Fruit fly (Drosophila melanogaster) whole organism, embryonic: ENCODE data around the gene CG16717.
A peak's percentile ranks its signal among the peaks of the same experiment; 100 is the strongest.

Experiments used
- Atf6 ChIP-seq: fragments of 200-800 bp; sonication (Bioruptor generic); IDR thresholded peaks from 2 replicates; pipeline ENCODE4 v1.3.6; 2022; ENCODE audit warnings: missing biosample characterization, missing genetic modification characterization
- Bdp1 ChIP-seq: fragments of 200-800 bp; sonication (Bioruptor generic); optimal IDR thresholded peaks from 3 replicates; lab custom pipeline; 2016; ENCODE audit warnings: missing biosample characterization, missing genetic modification characterization
- CG10321 ChIP-seq: fragments of 200-800 bp; sonication (Bioruptor generic); IDR thresholded peaks from 2 replicates; pipeline ENCODE4 v1.3.6; 2022; ENCODE audit warnings: missing biosample characterization, missing genetic modification characterization
- CG10543 ChIP-seq: fragments of 200-800 bp; sonication (Bioruptor generic); optimal IDR thresholded peaks from 3 replicates; lab custom pipeline; 2017; ENCODE audit warnings: missing biosample characterization, mild to moderate bottlenecking, missing genetic modification characterization, moderate library complexity
- CG11085 ChIP-seq: fragments of 200-800 bp; sonication (Bioruptor generic); IDR thresholded peaks from 2 replicates; pipeline ENCODE4 v1.3.6; 2022; ENCODE audit warnings: missing biosample characterization, missing genetic modification characterization
- CG12104 ChIP-seq: fragments of 200-800 bp; sonication (Bioruptor generic); optimal IDR thresholded peaks from 3 replicates; lab custom pipeline; 2016; ENCODE audit warnings: missing biosample characterization, missing genetic modification characterization
- CG12219 ChIP-seq: fragments of 200-800 bp; sonication (Bioruptor generic); optimal IDR thresholded peaks from 3 replicates; lab custom pipeline; 2018; ENCODE audit warnings: missing biosample characterization, mild to moderate bottlenecking, missing genetic modification characterization
- CG14441 ChIP-seq: fragments of 200-800 bp; sonication (Bioruptor generic); IDR thresholded peaks from 2 replicates; pipeline ENCODE4 v1.3.6; 2022; ENCODE audit warnings: missing biosample characterization, missing genetic modification characterization
- CG15269 ChIP-seq: fragments of 200-800 bp; sonication (Bioruptor generic); optimal IDR thresholded peaks from 2 replicates; lab custom pipeline; 2018; ENCODE audit warnings: missing biosample characterization, mild to moderate bottlenecking, missing genetic modification characterization, moderate library complexity
- CG16863 ChIP-seq: fragments of 200-800 bp; sonication (Bioruptor generic); optimal IDR thresholded peaks from 3 replicates; lab custom pipeline; 2016; ENCODE audit warnings: missing biosample characterization, missing genetic modification characterization
- CG2678 ChIP-seq: fragments of 200-800 bp; sonication (Bioruptor generic); optimal IDR thresholded peaks from 3 replicates; lab custom pipeline; 2019; ENCODE audit warnings: missing biosample characterization, mild to moderate bottlenecking, missing genetic modification characterization, moderate library complexity
- CG2712 ChIP-seq: fragments of 200-800 bp; optimal IDR thresholded peaks from 3 replicates; lab custom pipeline; 2019; ENCODE audit warnings: missing biosample characterization, mild to moderate bottlenecking, missing genetic modification characterization, moderate library complexity
- CG31388 ChIP-seq: fragments of 200-800 bp; sonication (Bioruptor generic); optimal IDR thresholded peaks from 2 replicates; lab custom pipeline; 2016; ENCODE audit warnings: missing biosample characterization, missing genetic modification characterization
- CG32532 ChIP-seq: fragments of 200-800 bp; sonication (Bioruptor generic); IDR thresholded peaks from 2 replicates; pipeline ENCODE4 v1.3.6; 2022; ENCODE audit warnings: missing biosample characterization, missing genetic modification characterization
- CG34422 ChIP-seq: fragments of 200-800 bp; sonication (Bioruptor generic); IDR thresholded peaks from 3 replicates; pipeline ENCODE4 v1.3.6; 2022; ENCODE audit warnings: missing biosample characterization, missing genetic modification characterization
- CG4424 ChIP-seq: fragments of 200-800 bp; sonication (Bioruptor generic); optimal IDR thresholded peaks from 3 replicates; lab custom pipeline; 2016; ENCODE audit warnings: missing biosample characterization, missing genetic modification characterization
- CG6254 ChIP-seq: fragments of 200-800 bp; sonication (Bioruptor generic); optimal IDR thresholded peaks from 3 replicates; lab custom pipeline; 2017; ENCODE audit warnings: mild to moderate bottlenecking, missing biosample characterization, missing genetic modification reagents, missing genetic modification characterization
- CG7357 ChIP-seq: fragments of 200-800 bp; sonication (Bioruptor generic); IDR thresholded peaks from 3 replicates; pipeline ENCODE4 v1.3.6; 2022; ENCODE audit warnings: missing biosample characterization, missing genetic modification characterization
- Drgx ChIP-seq: fragments of 200-800 bp; sonication (Bioruptor generic); IDR thresholded peaks from 2 replicates; pipeline ENCODE4 v1.3.6; 2022; ENCODE audit warnings: missing biosample characterization, missing genetic modification characterization
- E2f1 ChIP-seq: fragments of 200-800 bp; sonication (Bioruptor generic); IDR thresholded peaks from 2 replicates; pipeline ENCODE4 v1.3.6; 2022; ENCODE audit warnings: missing biosample characterization, missing genetic modification characterization
- H2.0 ChIP-seq: fragments of 200-800 bp; sonication (Bioruptor generic); IDR thresholded peaks from 2 replicates; pipeline ENCODE4 v1.3.6; 2022; ENCODE audit warnings: missing biosample characterization, missing genetic modification characterization
- Hey ChIP-seq: fragments of 200-800 bp; sonication (Bioruptor generic); optimal IDR thresholded peaks from 3 replicates; lab custom pipeline; 2018; ENCODE audit warnings: missing biosample characterization, mild to moderate bottlenecking, missing genetic modification characterization
- Hsf ChIP-seq: fragments of 200-800 bp; sonication (Bioruptor generic); optimal IDR thresholded peaks from 3 replicates; lab custom pipeline; 2016; ENCODE audit warnings: missing biosample characterization, missing genetic modification characterization
- Mrtf ChIP-seq: fragments of 200-800 bp; sonication (Bioruptor generic); IDR thresholded peaks from 3 replicates; pipeline ENCODE4 v1.3.6; 2022; ENCODE audit warnings: missing biosample characterization, missing genetic modification characterization
- Myb ChIP-seq: fragments of 200-800 bp; sonication (Bioruptor generic); optimal IDR thresholded peaks from 2 replicates; lab custom pipeline; 2016; ENCODE audit warnings: missing biosample characterization, missing genetic modification characterization
- Opbp ChIP-seq: fragments of 200-800 bp; sonication (Bioruptor generic); IDR thresholded peaks from 3 replicates; pipeline ENCODE4 v1.3.6; 2022; ENCODE audit warnings: missing biosample characterization, missing genetic modification characterization; ENCODE audit not compliant: partially characterized antibody
- Sox102F ChIP-seq: fragments of 200-800 bp; sonication (Bioruptor generic); optimal IDR thresholded peaks from 2 replicates; lab custom pipeline; 2018; ENCODE audit warnings: missing biosample characterization, mild to moderate bottlenecking, missing genetic modification characterization, moderate library complexity
- Spps ChIP-seq: fragments of 200-800 bp; sonication (Bioruptor generic); optimal IDR thresholded peaks from 2 replicates; lab custom pipeline; 2018; ENCODE audit warnings: missing biosample characterization, mild to moderate bottlenecking, missing genetic modification characterization
- Stat92E ChIP-seq, 3 experiments: fragments of >200 bp in 2 of 3; fragments of 200-800 bp in 1 of 3; sonication (Bioruptor generic) in 1 of 3; optimal IDR thresholded peaks; 2 replicates each; lab custom pipeline; 2017 to 2019; ENCODE audit warnings: missing biosample characterization in 3 of 3, missing genetic modification characterization in 3 of 3, mild to moderate bottlenecking in 1 of 3, moderate library complexity in 1 of 3
- Taf1 ChIP-seq: fragments of 200-800 bp; sonication (Bioruptor generic); IDR thresholded peaks from 2 replicates; pipeline ENCODE4 v1.3.6; 2022; ENCODE audit warnings: missing biosample characterization, missing genetic modification characterization
- Tbp ChIP-seq: fragments of >200 bp; optimal IDR thresholded peaks from 2 replicates; lab custom pipeline; 2018; ENCODE audit warnings: missing biosample characterization, missing genetic modification characterization
- Trl ChIP-seq, 3 experiments: fragments of >200 bp in 2 of 3; fragments of 200-800 bp in 1 of 3; sonication (Bioruptor generic) in 1 of 3; optimal IDR thresholded peaks; 2 replicates in 1 of 3; 3 replicates in 2 of 3; lab custom pipeline; 2016 to 2017; ENCODE audit warnings: missing biosample characterization in 1 of 3, missing genetic modification characterization in 1 of 3
- crol ChIP-seq: fragments of 200-800 bp; sonication (Bioruptor generic); IDR thresholded peaks from 2 replicates; pipeline ENCODE4 v1.3.6; 2022; ENCODE audit warnings: missing biosample characterization, missing genetic modification characterization
- dm ChIP-seq: fragments of 200-800 bp; sonication (Bioruptor generic); optimal IDR thresholded peaks from 3 replicates; lab custom pipeline; 2016; ENCODE audit warnings: missing biosample characterization, missing genetic modification characterization
- fd102C ChIP-seq: fragments of 200-800 bp; sonication (Bioruptor generic); optimal IDR thresholded peaks from 2 replicates; lab custom pipeline; 2018; ENCODE audit warnings: missing biosample characterization, mild to moderate bottlenecking, missing genetic modification characterization, moderate library complexity
- fu2 ChIP-seq: fragments of 200-800 bp; sonication (Bioruptor generic); optimal IDR thresholded peaks from 2 replicates; lab custom pipeline; 2016; ENCODE audit warnings: missing biosample characterization, missing genetic modification characterization
- gsb ChIP-seq: fragments of 200-800 bp; sonication (Bioruptor generic); IDR thresholded peaks from 2 replicates; pipeline ENCODE4 v1.3.6; 2022; ENCODE audit warnings: missing biosample characterization, missing genetic modification characterization
- hkb ChIP-seq, 2 experiments: fragments of 200-800 bp in 1 of 2; fragments of >200 bp in 1 of 2; sonication (Bioruptor generic) in 1 of 2; IDR thresholded peaks in 1 of 2; optimal IDR thresholded peaks in 1 of 2; 2 replicates each; pipeline versions ENCODE4 v1.3.6 to Lab custom; 2017 to 2022; ENCODE audit warnings: missing biosample characterization in 1 of 2, missing genetic modification characterization in 1 of 2
- ind ChIP-seq: fragments of 200-800 bp; sonication (Bioruptor generic); optimal IDR thresholded peaks from 3 replicates; lab custom pipeline; 2016; ENCODE audit warnings: missing biosample characterization, missing genetic modification characterization
- knrl ChIP-seq: fragments of 200-800 bp; sonication (Bioruptor generic); IDR thresholded peaks from 3 replicates; pipeline ENCODE4 v1.3.6; 2022; ENCODE audit warnings: missing biosample characterization, missing genetic modification characterization; ENCODE audit not compliant: partially characterized antibody
- mam ChIP-seq: fragments of 200-800 bp; sonication (Bioruptor generic); optimal IDR thresholded peaks from 3 replicates; lab custom pipeline; 2016; ENCODE audit warnings: missing biosample characterization, missing genetic modification characterization
- pho ChIP-seq: fragments of 200-800 bp; sonication (Bioruptor generic); optimal IDR thresholded peaks from 2 replicates; lab custom pipeline; 2016; ENCODE audit warnings: missing biosample characterization, missing genetic modification characterization
- repo ChIP-seq: fragments of 200-800 bp; sonication (Bioruptor generic); optimal IDR thresholded peaks from 2 replicates; lab custom pipeline; 2016; ENCODE audit warnings: missing biosample characterization, missing genetic modification characterization
- sc ChIP-seq, 3 experiments: fragments of >200 bp in 2 of 3; fragments of 200-800 bp in 1 of 3; sonication (Bioruptor generic) in 1 of 3; optimal IDR thresholded peaks; 2 replicates in 2 of 3; 3 replicates in 1 of 3; lab custom pipeline; 2017; ENCODE audit warnings: mild to moderate bottlenecking in 1 of 3, missing biosample characterization in 1 of 3, missing genetic modification characterization in 1 of 3, missing genetic modification reagents in 1 of 3
- seq ChIP-seq: fragments of 200-800 bp; sonication (Bioruptor generic); IDR thresholded peaks from 2 replicates; pipeline ENCODE4 v1.3.6; 2022; ENCODE audit warnings: missing biosample characterization, missing genetic modification characterization
- tap ChIP-seq: fragments of 200-800 bp; optimal IDR thresholded peaks from 3 replicates; lab custom pipeline; 2019; ENCODE audit warnings: missing biosample characterization, mild to moderate bottlenecking, missing genetic modification characterization, moderate library complexity
- tna ChIP-seq: fragments of 200-800 bp; sonication (Bioruptor generic); IDR thresholded peaks from 2 replicates; pipeline ENCODE4 v1.3.6; 2022; ENCODE audit warnings: missing biosample characterization, missing genetic modification characterization; ENCODE audit not compliant: partially characterized antibody
- unpg ChIP-seq: fragments of 200-800 bp; sonication (Bioruptor generic); optimal IDR thresholded peaks from 3 replicates; lab custom pipeline; 2018; ENCODE audit warnings: missing biosample characterization, mild to moderate bottlenecking, missing genetic modification characterization, moderate library complexity
- wdn ChIP-seq: fragments of 200-800 bp; sonication (Bioruptor generic); IDR thresholded peaks from 2 replicates; pipeline ENCODE4 v1.3.6; 2022; ENCODE audit warnings: missing biosample characterization, missing genetic modification characterization

CG16717 gene

DNA sequence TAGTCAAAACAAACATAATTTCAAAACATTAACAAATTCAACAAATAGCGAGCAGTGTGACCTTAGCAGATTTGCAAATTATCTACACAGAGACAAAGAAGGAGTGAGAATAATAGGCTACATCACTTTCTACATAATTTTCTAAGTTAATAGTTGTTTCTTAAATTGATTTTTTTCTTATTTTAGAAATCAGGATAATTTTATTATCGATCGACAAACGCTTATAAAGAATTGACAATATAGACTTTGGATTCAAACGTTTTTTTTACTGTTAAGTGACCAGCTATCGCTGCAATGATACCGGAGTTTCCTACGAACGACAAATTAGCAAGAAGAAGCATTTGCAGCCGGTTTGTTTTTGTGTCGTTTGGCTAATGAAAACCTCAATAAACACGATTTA is 44.1 kb downstream of the CG16717 start, which contains the start of the genes nbs and defl (continued):
- peak; percentile 48 for TF ChIP-seq Myb
- TF ChIP-seq Tbp (GFP tag; lab: Kevin White, UChicago) = no peak
- TF ChIP-seq fu2 = peak; percentile 71
- TF ChIP-seq Mrtf (GFP tag; lab: Robert Waterston, UW) = 0 out of 3 replicates have a peak, but pooled peaks have one; percentile 49
- TF ChIP-seq Spps (tag; lab: Kevin White, UChicago) = no peak
- no peak for TF ChIP-seq CG12219
- no peak for TF ChIP-seq unpg (GFP tag; lab: Kevin White, UChicago)
- peak; percentile 75 for TF ChIP-seq ind (GFP tag; lab: Kevin White, UChicago)
- TF ChIP-seq Opbp (GFP tag; lab: Robert Waterston, UW) = peak; percentile 42; the same call in 1 of the 3 replicates
- TF ChIP-seq Taf1 (GFP tag; lab: Robert Waterston, UW) = peak; percentile 46
- TF ChIP-seq Sox102F = no peak
- peak; percentile 83 for TF ChIP-seq CG32532 (GFP tag; lab: Robert Waterston, UW)
- peak; percentile 79 for TF ChIP-seq CG2678
- TF ChIP-seq fd102C (GFP tag; lab: Kevin White, UChicago) = no peak
- TF ChIP-seq CG2712 (tag; lab: Kevin White, UChicago) = peak; percentile 85
- TF ChIP-seq E2f1 (GFP tag; lab: Robert Waterston, UW) = peak; percentile 72
- TF ChIP-seq CG4424 (GFP tag; lab: Kevin White, UChicago) = peak; percentile 65
- TF ChIP-seq repo (GFP tag; lab: Kevin White, UChicago) = peak; percentile 32
- TF ChIP-seq wdn (GFP tag; lab: Robert Waterston, UW) = 0 out of 2 replicates have a peak, but pooled peaks have one; percentile 15
- TF ChIP-seq Drgx (GFP tag; lab: Robert Waterston, UW) = peak; percentile 50; the same call in 1 of the 2 replicates
- TF ChIP-seq CG16863 (GFP tag; lab: Kevin White, UChicago) = peak; percentile 49
- TF ChIP-seq CG10321 = no peak
- peak; percentile 71 for TF ChIP-seq Atf6 (GFP tag; lab: Robert Waterston, UW)
- peak; percentile 39; the same call in 1 of the 2 replicates for TF ChIP-seq seq (GFP tag; lab: Robert Waterston, UW)
- no peak for TF ChIP-seq Trl (optimal IDR thresholded peaks at IDR 0.05; lab: Kevin White, UChicago)
- TF ChIP-seq Trl (GFP tag; optimal IDR thresholded peaks at IDR 0.05; lab: Kevin White, UChicago) = peak; percentile 48
- peak; percentile 49; the same call in 1 of the 2 replicates for TF ChIP-seq CG11085 (GFP tag; lab: Robert Waterston, UW)
- TF ChIP-seq CG12104 (GFP tag; lab: Kevin White, UChicago) = peak; percentile 53
- TF ChIP-seq Bdp1 (GFP tag; lab: Kevin White, UChicago) = no peak
- no peak for TF ChIP-seq CG15269 (tag; lab: Kevin White, UChicago)
- no peak for TF ChIP-seq hkb (optimal IDR thresholded peaks at IDR 0.05; lab: Kevin White, UChicago)
- peak; percentile 20; the same call in 1 of the 2 replicates for TF ChIP-seq hkb (GFP tag; IDR thresholded peaks at IDR 0.05; lab: Robert Waterston, UW)
- TF ChIP-seq CG7357 (GFP tag; lab: Robert Waterston, UW) = 0 out of 3 replicates have a peak, but pooled peaks have one; percentile 55
- TF ChIP-seq Hsf (GFP tag; lab: Kevin White, UChicago) = peak; percentile 74
- TF ChIP-seq Hey = no peak
- peak; percentile 19 for TF ChIP-seq dm (GFP tag; lab: Kevin White, UChicago)
- no peak for TF ChIP-seq crol (GFP tag; lab: Robert Waterston, UW)
- peak; percentile 88 for TF ChIP-seq mam
- no peak for TF ChIP-seq tap (tag; lab: Kevin White, UChicago)
- peak; percentile 59; the same call in 2 of the 3 replicates for TF ChIP-seq knrl
- TF ChIP-seq Stat92E (GFP tag; optimal IDR thresholded peaks at IDR 0.05; lab: Kevin White, UChicago) = no peak
- TF ChIP-seq gsb (GFP tag; lab: Robert Waterston, UW) = no peak
- TF ChIP-seq CG6254 (GFP tag; lab: Kevin White, UChicago) = no peak
- peak; percentile 55 for TF ChIP-seq CG10543 (GFP tag; lab: Kevin White, UChicago)
- TF ChIP-seq CG14441 (GFP tag; lab: Robert Waterston, UW) = peak; percentile 86
- no peak for TF ChIP-seq sc (optimal IDR thresholded peaks at IDR 0.05; lab: Kevin White, UChicago)
- peak; percentile 8 for TF ChIP-seq sc (GFP tag; optimal IDR thresholded peaks at IDR 0.05; lab: Kevin White, UChicago)
- peak; percentile 89 for TF ChIP-seq CG34422 (GFP tag; lab: Robert Waterston, UW)
- no peak for TF ChIP-seq CG31388
- TF ChIP-seq pho (GFP tag; lab: Kevin White, UChicago) = peak; percentile 80
- no peak for TF ChIP-seq tna (GFP tag; lab: Robert Waterston, UW)
- TF ChIP-seq H2.0 (GFP tag; lab: Robert Waterston, UW) = peak; percentile 51; the same call in 1 of the 2 replicates
